Worm (Caenorhabditis elegans) whole organism, L2 larva: ENCODE measurements around the gene lido-8.
A peak's percentile ranks its signal among the peaks of the same experiment; 100 is the strongest.

Experiments used
- C34F6.9 ChIP-seq: fragments of 150-350 bp; optimal IDR thresholded peaks from 2 replicates; lab custom pipeline; 2014; ENCODE audit warnings: missing biosample characterization, missing genetic modification characterization
- F13H6.1 ChIP-seq: sonication (generic microtip); optimal IDR thresholded peaks from 2 replicates; lab custom pipeline; 2016; ENCODE audit warnings: missing genetic modification characterization, missing compliant biosample characterization
- R02D3.7 ChIP-seq: fragments of 150-350 bp; optimal IDR thresholded peaks from 2 replicates; lab custom pipeline; 2014; ENCODE audit warnings: missing biosample characterization, missing genetic modification characterization
- Y55F3AM.14 ChIP-seq: fragments of 200-800 bp; sonication (Bioruptor generic); optimal IDR thresholded peaks from 2 replicates; lab custom pipeline; 2018; ENCODE audit warnings: mild to moderate bottlenecking, missing genetic modification characterization, missing compliant biosample characterization
- ZK546.5 ChIP-seq: sonication (generic microtip); optimal IDR thresholded peaks from 2 replicates; lab custom pipeline; 2017; ENCODE audit warnings: missing biosample characterization, missing genetic modification characterization
- alr-1 ChIP-seq: fragments of 150-350 bp; optimal IDR thresholded peaks from 2 replicates; lab custom pipeline; 2014; ENCODE audit warnings: missing biosample characterization, missing genetic modification characterization
- aly-2 ChIP-seq: fragments of 150-350 bp; optimal IDR thresholded peaks from 2 replicates; lab custom pipeline; 2014; ENCODE audit warnings: missing biosample characterization, missing genetic modification characterization
- blmp-1 ChIP-seq: sonication (generic microtip); optimal IDR thresholded peaks from 2 replicates; lab custom pipeline; 2017; ENCODE audit warnings: missing genetic modification characterization, mild to moderate bottlenecking, missing compliant biosample characterization, antibody characterized with exemption, moderate library complexity; ENCODE audit not compliant: insufficient read depth
- ceh-16 ChIP-seq: fragments of 150-350 bp; optimal IDR thresholded peaks from 2 replicates; lab custom pipeline; 2014; ENCODE audit warnings: missing biosample characterization, missing genetic modification characterization
- crh-2 ChIP-seq: sonication (generic microtip); optimal IDR thresholded peaks from 2 replicates; lab custom pipeline; 2017; ENCODE audit warnings: missing biosample characterization, missing genetic modification characterization
- dmd-4 ChIP-seq: sonication (generic microtip); optimal IDR thresholded peaks from 2 replicates; lab custom pipeline; 2017; ENCODE audit warnings: missing biosample characterization, missing genetic modification characterization
- egl-27 ChIP-seq: sonication (generic microtip); optimal IDR thresholded peaks from 3 replicates; lab custom pipeline; 2017; ENCODE audit warnings: missing biosample characterization, missing genetic modification reagents, missing genetic modification characterization
- elt-1 ChIP-seq: fragments of 150-350 bp; optimal IDR thresholded peaks from 2 replicates; lab custom pipeline; 2014; ENCODE audit warnings: missing biosample characterization, missing genetic modification characterization
- elt-3 ChIP-seq: sonication (generic microtip); optimal IDR thresholded peaks from 2 replicates; lab custom pipeline; 2017; ENCODE audit warnings: missing biosample characterization, missing genetic modification characterization
- gmeb-1 ChIP-seq: fragments of 150-350 bp; optimal IDR thresholded peaks from 2 replicates; lab custom pipeline; 2014; ENCODE audit warnings: missing biosample characterization, missing genetic modification characterization
- lin-13 ChIP-seq: fragments of 150-350 bp; optimal IDR thresholded peaks from 2 replicates; lab custom pipeline; 2014; ENCODE audit warnings: missing biosample characterization, missing genetic modification reagents, missing genetic modification characterization
- lin-39 ChIP-seq: fragments of 150-350 bp; optimal IDR thresholded peaks from 2 replicates; lab custom pipeline; 2014; ENCODE audit warnings: missing biosample characterization, missing genetic modification reagents, missing genetic modification characterization
- lsy-2 ChIP-seq, 2 experiments: fragments of 150-350 bp in 1 of 2; sonication (generic microtip) in 1 of 2; optimal IDR thresholded peaks; 2 replicates each; lab custom pipeline; 2014 to 2017; ENCODE audit warnings: missing biosample characterization in 2 of 2, missing genetic modification characterization in 2 of 2
- nhr-10 ChIP-seq: sonication (generic microtip); optimal IDR thresholded peaks from 2 replicates; lab custom pipeline; 2017; ENCODE audit warnings: missing biosample characterization, missing genetic modification characterization
- nhr-129 ChIP-seq: fragments of 150-350 bp; optimal IDR thresholded peaks from 2 replicates; lab custom pipeline; 2014; ENCODE audit warnings: missing biosample characterization, missing genetic modification characterization
- nhr-23 ChIP-seq: fragments of 150-350 bp; optimal IDR thresholded peaks from 2 replicates; lab custom pipeline; 2014; ENCODE audit warnings: missing biosample characterization, missing genetic modification reagents, missing genetic modification characterization
- nhr-77 ChIP-seq: fragments of 150-350 bp; optimal IDR thresholded peaks from 2 replicates; lab custom pipeline; 2014; ENCODE audit warnings: missing biosample characterization, missing genetic modification characterization
- sem-4 ChIP-seq: fragments of 150-350 bp; optimal IDR thresholded peaks from 2 replicates; lab custom pipeline; 2014; ENCODE audit warnings: missing biosample characterization, missing genetic modification reagents, missing genetic modification characterization
- skn-1 ChIP-seq: sonication (generic microtip); optimal IDR thresholded peaks from 2 replicates; lab custom pipeline; 2017; ENCODE audit warnings: missing biosample characterization, missing genetic modification characterization
- sma-3 ChIP-seq: sonication (generic microtip); optimal IDR thresholded peaks from 2 replicates; lab custom pipeline; 2016; ENCODE audit warnings: missing genetic modification reagents, missing genetic modification characterization, missing compliant biosample characterization
- sma-9 ChIP-seq, 2 experiments: fragments of 150-350 bp in 1 of 2; sonication (generic microtip) in 1 of 2; optimal IDR thresholded peaks; 2 replicates each; lab custom pipeline; 2014 to 2016; ENCODE audit warnings: missing genetic modification characterization in 2 of 2, mild to moderate bottlenecking in 1 of 2, missing biosample characterization in 1 of 2, missing compliant biosample characterization in 1 of 2, missing genetic modification reagents in 1 of 2, moderate library complexity in 1 of 2
- snpc-4 ChIP-seq: fragments of 150-350 bp; optimal IDR thresholded peaks from 2 replicates; lab custom pipeline; 2014; ENCODE audit warnings: missing biosample characterization, missing genetic modification characterization
- unc-39 ChIP-seq: fragments of 150-350 bp; optimal IDR thresholded peaks from 2 replicates; lab custom pipeline; 2014; ENCODE audit warnings: missing biosample characterization, missing genetic modification characterization
- unc-55 ChIP-seq: fragments of 150-350 bp; sonication (generic microtip); optimal IDR thresholded peaks from 3 replicates; lab custom pipeline; 2014; ENCODE audit warnings: missing biosample characterization, missing genetic modification reagents, missing genetic modification characterization
- zag-1 ChIP-seq: fragments of 150-350 bp; optimal IDR thresholded peaks from 2 replicates; lab custom pipeline; 2014; ENCODE audit warnings: missing biosample characterization, missing genetic modification characterization
- ztf-4 ChIP-seq: fragments of 150-350 bp; optimal IDR thresholded peaks from 2 replicates; lab custom pipeline; 2014; ENCODE audit warnings: missing biosample characterization, missing genetic modification characterization

lido-8 gene

ce11 chrII:2987854-2988350, 8.9 kb upstream of the lido-8 start, which contains the start of gene lido-7:
lido-7 (plus strand) TSS chrII:2988300.
- TF ChIP-seq unc-55 (GFP tag; lab: Kevin White, UChicago): peak; percentile 41
- TF ChIP-seq R02D3.7 (tag; lab: Kevin White, UChicago): no peak
- no peak for TF ChIP-seq nhr-77 (tag; lab: Kevin White, UChicago)
- peak in 1 of 2 experiments; percentile 53 for TF ChIP-seq lsy-2 (tag; optimal IDR thresholded peaks at IDR 0.05; lab: Kevin White, UChicago)
- TF ChIP-seq zag-1: no peak
- no peak for TF ChIP-seq nhr-23 (tag; lab: Kevin White, UChicago)
- peak; percentile 42 for TF ChIP-seq nhr-129 (tag; lab: Kevin White, UChicago)
- TF ChIP-seq alr-1: no peak
- TF ChIP-seq elt-3 (tag; lab: Kevin White, UChicago): no peak
- no peak for TF ChIP-seq sma-3 (GFP tag; lab: Kevin White, UChicago)
- peak; percentile 69 for TF ChIP-seq F13H6.1 (tag; lab: Kevin White, UChicago)
- no peak for TF ChIP-seq lin-39 (tag; lab: Kevin White, UChicago)
- no peak for TF ChIP-seq dmd-4 (tag; lab: Kevin White, UChicago)
- no peak for TF ChIP-seq nhr-10 (tag; lab: Kevin White, UChicago)
- peak; percentile 76 for TF ChIP-seq sma-9 (GFP tag; optimal IDR thresholded peaks at IDR 0.05; lab: Kevin White, UChicago)
- no peak for TF ChIP-seq sma-9 (tag; optimal IDR thresholded peaks at IDR 0.05; lab: Kevin White, UChicago)
- TF ChIP-seq crh-2 (tag; lab: Kevin White, UChicago): peak; percentile 34
- TF ChIP-seq lin-13 (GFP tag; lab: Kevin White, UChicago): peak; percentile 36
- TF ChIP-seq unc-39 (tag; lab: Kevin White, UChicago): no peak
- TF ChIP-seq egl-27 (tag; lab: Kevin White, UChicago): no peak
- TF ChIP-seq C34F6.9 (tag; lab: Kevin White, UChicago): peak; percentile 23
- TF ChIP-seq Y55F3AM.14 (GFP tag; lab: Kevin White, UChicago): no peak
- TF ChIP-seq sem-4: no peak
- TF ChIP-seq gmeb-1 (tag; lab: Kevin White, UChicago): peak; percentile 27
- TF ChIP-seq elt-1 (tag; lab: Kevin White, UChicago): no peak

ce11 chrII:2990089-2990488, 6.7 kb upstream of the lido-8 start:
- TF ChIP-seq F13H6.1 (tag; lab: Kevin White, UChicago): no peak
- TF ChIP-seq alr-1: no peak
- TF ChIP-seq gmeb-1 (tag; lab: Kevin White, UChicago): no peak
- no peak for TF ChIP-seq aly-2 (tag; lab: Kevin White, UChicago)
- TF ChIP-seq lin-13 (GFP tag; lab: Kevin White, UChicago): no peak
- TF ChIP-seq, all 48 proteins: peak for 0

- peak; percentile 17 for TF ChIP-seq unc-55 (GFP tag; lab: Kevin White, UChicago)
- no peak for TF ChIP-seq skn-1 (tag; lab: Kevin White, UChicago)
These were observed 5.2 kb upstream of the lido-8 start, which contains the start of gene K08A2.2 for ce11 chrII:2991555-2992083. K08A2.2 (plus strand) TSS chrII:2991605.

- TF ChIP-seq ceh-16 (tag; lab: Kevin White, UChicago) (no peak), alr-1 (no peak), ZK546.5 (tag; lab: Kevin White, UChicago) (no peak), lsy-2 (tag; optimal IDR thresholded peaks at IDR 0.05; lab: Kevin White, UChicago) (no peak), lin-13 (GFP tag; lab: Kevin White, UChicago) (no peak), Y55F3AM.14 (GFP tag; lab: Kevin White, UChicago) (no peak), blmp-1 (tag; lab: Kevin White, UChicago) (no peak), ztf-4 (tag; lab: Kevin White, UChicago) (no peak), sma-9 (GFP tag; optimal IDR thresholded peaks at IDR 0.05; lab: Kevin White, UChicago) (no peak), sma-9 (tag; optimal IDR thresholded peaks at IDR 0.05; lab: Kevin White, UChicago) (no peak), snpc-4 (tag; lab: Kevin White, UChicago) (no peak), lin-39 (tag; lab: Kevin White, UChicago) (no peak), elt-3 (tag; lab: Kevin White, UChicago) (no peak)
These were observed 4.5 kb upstream of the lido-8 start for ce11 chrII:2992300-2992699.
